Worm (Caenorhabditis elegans) whole organism, mixed stage, embryonic: ENCODE results near the gene F34H10.4.
"Not testable (repeated sequence)": the region's sequence is repeated elsewhere in the genome, so short reads cannot be mapped to it uniquely, and the experiment has no call there.

Source experiments
- M03D4.4 ChIP-seq: sonication (generic microtip); optimal IDR thresholded peaks from 2 replicates; lab custom pipeline; 2017; ENCODE audit warnings: mild to moderate bottlenecking, missing genetic modification characterization, missing compliant biosample characterization
- bed-3 ChIP-seq: fragments of 200-800 bp; sonication (Bioruptor generic); optimal IDR thresholded peaks from 3 replicates; lab custom pipeline; 2018; ENCODE audit warnings: mild to moderate bottlenecking, missing genetic modification characterization, moderate library complexity, missing compliant biosample characterization
- blmp-1 ChIP-seq: fragments of 150-350 bp; optimal IDR thresholded peaks from 2 replicates; lab custom pipeline; 2014; ENCODE audit warnings: missing biosample characterization, missing genetic modification characterization
- ceh-39 ChIP-seq: fragments of 150-350 bp; optimal IDR thresholded peaks from 2 replicates; lab custom pipeline; 2014; ENCODE audit warnings: missing biosample characterization, missing genetic modification characterization
- ceh-83 ChIP-seq: fragments of 200-800 bp; sonication (Bioruptor generic); optimal IDR thresholded peaks from 2 replicates; lab custom pipeline; 2018; ENCODE audit warnings: mild to moderate bottlenecking, missing genetic modification characterization, missing compliant biosample characterization
- cnd-1 ChIP-seq: fragments of 200-800 bp; sonication (Bioruptor generic); optimal IDR thresholded peaks from 2 replicates; lab custom pipeline; 2018; ENCODE audit warnings: mild to moderate bottlenecking, missing genetic modification characterization, missing compliant biosample characterization
- drap-1 ChIP-seq: fragments of 200-800 bp; sonication (Bioruptor generic); optimal IDR thresholded peaks from 3 replicates; lab custom pipeline; 2018; ENCODE audit warnings: mild to moderate bottlenecking, missing genetic modification characterization, missing compliant biosample characterization
- elt-1 ChIP-seq: sonication (generic microtip); optimal IDR thresholded peaks from 2 replicates; lab custom pipeline; 2017; ENCODE audit warnings: missing genetic modification characterization, mild to moderate bottlenecking, missing compliant biosample characterization, antibody characterized with exemption, moderate library complexity, borderline replicate concordance; ENCODE audit not compliant: insufficient read depth
- elt-3 ChIP-seq: fragments of 150-350 bp; optimal IDR thresholded peaks from 2 replicates; lab custom pipeline; 2014; ENCODE audit warnings: missing biosample characterization, missing genetic modification characterization
- ham-2 ChIP-seq: fragments of 200-800 bp; sonication (Bioruptor generic); optimal IDR thresholded peaks from 2 replicates; lab custom pipeline; 2018; ENCODE audit warnings: mild to moderate bottlenecking, missing genetic modification characterization, missing compliant biosample characterization
- hlh-1 ChIP-seq: fragments of 150-350 bp; optimal IDR thresholded peaks from 2 replicates; lab custom pipeline; 2014; ENCODE audit warnings: missing biosample characterization, missing genetic modification reagents, missing genetic modification characterization
- lin-32 ChIP-seq: fragments of 200-800 bp; sonication (Bioruptor generic); optimal IDR thresholded peaks from 2 replicates; lab custom pipeline; 2018; ENCODE audit warnings: mild to moderate bottlenecking, missing genetic modification characterization, missing compliant biosample characterization
- lsy-2 ChIP-seq: fragments of 150-350 bp; optimal IDR thresholded peaks from 2 replicates; lab custom pipeline; 2014; ENCODE audit warnings: missing biosample characterization, missing genetic modification characterization
- mab-5 ChIP-seq: fragments of 150-350 bp; optimal IDR thresholded peaks from 2 replicates; lab custom pipeline; 2014; ENCODE audit warnings: missing biosample characterization, missing genetic modification characterization
- mep-1 ChIP-seq: fragments of 150-350 bp; optimal IDR thresholded peaks from 2 replicates; lab custom pipeline; 2017; ENCODE audit warnings: missing biosample characterization, missing genetic modification reagents, missing genetic modification characterization, inconsistent platforms
- nhr-2 ChIP-seq: fragments of 150-350 bp; optimal IDR thresholded peaks from 2 replicates; lab custom pipeline; 2014; ENCODE audit warnings: missing biosample characterization, missing genetic modification characterization
- nhr-237 ChIP-seq: fragments of 150-350 bp; optimal IDR thresholded peaks from 2 replicates; lab custom pipeline; 2014; ENCODE audit warnings: missing biosample characterization, missing genetic modification characterization
- nhr-28 ChIP-seq: fragments of 150-350 bp; optimal IDR thresholded peaks from 2 replicates; lab custom pipeline; 2014; ENCODE audit warnings: missing biosample characterization, missing genetic modification characterization
- nhr-76 ChIP-seq: sonication (generic microtip); optimal IDR thresholded peaks from 2 replicates; lab custom pipeline; 2017; ENCODE audit warnings: missing biosample characterization, missing genetic modification characterization
- pha-4 ChIP-seq: fragments of 150-350 bp; optimal IDR thresholded peaks from 2 replicates; lab custom pipeline; 2018; ENCODE audit warnings: missing biosample characterization, missing genetic modification reagents, missing genetic modification characterization
- sem-2 ChIP-seq: fragments of 200-800 bp; sonication (Bioruptor generic); optimal IDR thresholded peaks from 2 replicates; lab custom pipeline; 2018; ENCODE audit warnings: mild to moderate bottlenecking, missing genetic modification characterization, missing compliant biosample characterization
- snpc-4 ChIP-seq: fragments of 150-350 bp; optimal IDR thresholded peaks from 2 replicates; lab custom pipeline; 2014; ENCODE audit warnings: missing biosample characterization, missing genetic modification characterization
- tbx-8 ChIP-seq: fragments of 200-800 bp; sonication (Bioruptor generic); optimal IDR thresholded peaks from 2 replicates; lab custom pipeline; 2018; ENCODE audit warnings: mild to moderate bottlenecking, missing genetic modification characterization, moderate library complexity, missing compliant biosample characterization
- unc-120 ChIP-seq: sonication (generic microtip); optimal IDR thresholded peaks from 2 replicates; lab custom pipeline; 2017; ENCODE audit warnings: missing genetic modification characterization, missing compliant biosample characterization; ENCODE audit not compliant: poor library complexity, severe bottlenecking
- unc-39 ChIP-seq: fragments of 150-350 bp; optimal IDR thresholded peaks from 2 replicates; lab custom pipeline; 2014; ENCODE audit warnings: missing biosample characterization, missing genetic modification characterization
- unc-62 ChIP-seq: fragments of 150-350 bp; optimal IDR thresholded peaks from 2 replicates; lab custom pipeline; 2014; ENCODE audit warnings: missing biosample characterization, missing genetic modification reagents, missing genetic modification characterization
- ztf-11 ChIP-seq: fragments of 150-350 bp; optimal IDR thresholded peaks from 2 replicates; lab custom pipeline; 2014; ENCODE audit warnings: missing biosample characterization, missing genetic modification characterization

F34H10.4 gene

DNA sequence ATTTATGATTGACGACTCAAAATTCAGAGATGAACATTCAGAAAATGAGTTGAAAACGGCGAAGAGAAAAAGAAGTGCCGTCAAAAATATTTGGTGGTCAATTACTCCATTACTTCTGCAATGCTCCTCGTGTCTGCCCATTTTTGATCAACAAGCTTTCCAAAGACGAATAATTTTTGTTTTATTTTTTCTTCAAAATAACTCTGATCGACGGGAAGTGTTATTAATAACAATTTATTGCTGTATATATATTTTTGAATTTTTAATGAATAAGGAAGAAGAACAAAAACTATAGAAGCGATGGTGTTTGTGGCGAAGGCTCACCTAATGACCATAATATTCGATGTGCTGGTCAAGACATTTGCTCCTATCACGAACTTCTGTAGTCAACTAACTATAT, 28.2 kb upstream of the F34H10.4 start, which contains the start of gene C11E4.8:
TSS of gene C11E4.8 (plus strand) at position 301 of the 400 bp plus-strand sequence.
- TF ChIP-seq nhr-28 (tag; lab: Kevin White, UChicago) (no peak), unc-39 (tag; lab: Kevin White, UChicago) (no peak), drap-1 (GFP tag; lab: Kevin White, UChicago) (no peak), hlh-1 (tag; lab: Kevin White, UChicago) (no peak), unc-62 (no peak), ceh-83 (GFP tag; lab: Kevin White, UChicago) (no peak), ztf-11 (no peak), mab-5 (tag; lab: Kevin White, UChicago) (no peak), pha-4 (no peak), nhr-2 (no peak)
- TF ChIP-seq, all 35 proteins: peak for 0

DNA sequence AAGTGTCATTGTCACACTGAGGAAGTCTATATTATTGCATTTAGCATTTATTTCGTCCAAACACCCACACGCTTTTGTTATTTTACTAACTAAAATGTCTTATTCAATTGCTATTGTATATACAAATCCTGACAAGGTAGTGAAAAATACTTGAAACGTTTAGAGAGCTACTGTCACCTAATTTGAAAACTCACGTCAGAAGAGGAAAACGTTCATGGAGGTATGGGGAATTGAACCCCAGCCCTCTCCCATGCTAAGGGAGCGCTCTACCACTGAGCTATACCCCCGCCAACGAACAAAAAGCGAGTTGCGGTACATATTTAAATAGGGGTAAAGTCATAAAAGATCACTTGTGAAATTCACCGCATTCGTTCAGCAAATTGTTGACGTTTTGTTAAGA, 25.7 kb upstream of the F34H10.4 start:
- peak; percentile 41 for TF ChIP-seq M03D4.4 (tag; lab: Kevin White, UChicago)
- TF ChIP-seq pha-4 = no peak
- no peak for TF ChIP-seq nhr-28 (tag; lab: Kevin White, UChicago)
- peak; percentile 9 for TF ChIP-seq unc-120 (tag; lab: Kevin White, UChicago)
- no peak for TF ChIP-seq nhr-2
- TF ChIP-seq ceh-83 (GFP tag; lab: Kevin White, UChicago) = peak; percentile 71
- TF ChIP-seq lin-32 (GFP tag; lab: Kevin White, UChicago) = no peak
- no peak for TF ChIP-seq ceh-39
- TF ChIP-seq cnd-1 (tag; lab: Kevin White, UChicago) = peak; percentile 72
- TF ChIP-seq bed-3 (GFP tag; lab: Kevin White, UChicago) = peak; percentile 5
- TF ChIP-seq ham-2 (GFP tag; lab: Kevin White, UChicago) = peak; percentile 1
- peak; percentile 28 for TF ChIP-seq sem-2 (GFP tag; lab: Kevin White, UChicago)
- peak; percentile 59 for TF ChIP-seq drap-1 (GFP tag; lab: Kevin White, UChicago)
- TF ChIP-seq, all 35 proteins: peak for 8

DNA sequence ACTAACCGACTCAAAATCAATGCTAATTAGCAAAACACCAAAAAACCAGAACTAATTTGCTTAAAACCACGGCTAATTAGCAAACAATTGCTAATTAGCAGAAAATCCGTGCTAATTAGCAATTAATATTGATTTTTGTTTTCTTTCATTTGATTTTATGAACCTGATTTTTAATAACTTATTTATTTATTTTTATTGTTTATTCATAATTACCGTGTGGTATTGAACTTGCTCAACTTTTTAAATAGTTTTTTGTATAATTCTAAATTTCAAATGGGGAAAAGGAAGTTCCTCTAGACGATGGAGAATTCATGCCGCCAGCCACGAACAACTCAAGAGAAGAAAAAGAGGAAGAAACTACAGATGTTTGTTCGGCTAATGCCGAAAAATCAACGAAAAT, 22.5 kb upstream of the F34H10.4 start, which contains the start of gene F34H10.1:
TSS of gene F34H10.1 (plus strand) at position 301 of the 400 bp plus-strand sequence.
- TF ChIP-seq elt-3, nhr-2, elt-1: not testable (repeated sequence)

DNA sequence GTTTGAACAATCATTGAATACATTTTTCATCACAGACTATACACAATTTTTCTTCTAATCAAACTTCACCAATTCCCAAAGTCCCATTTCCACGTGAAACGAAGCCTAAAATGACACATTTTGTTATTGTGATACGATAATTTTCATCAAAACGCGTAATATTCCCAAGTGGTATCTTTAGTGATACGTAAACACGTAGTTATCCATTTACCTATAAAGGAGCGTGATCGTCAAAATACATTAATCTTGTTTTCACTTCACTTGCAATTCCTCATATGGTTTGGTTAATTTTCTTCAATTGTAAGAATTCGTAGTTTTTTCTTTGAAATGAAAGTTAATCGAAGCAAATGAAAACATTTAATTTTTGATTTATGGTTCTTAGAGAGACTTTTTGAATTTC, 18.8 kb upstream of the F34H10.4 start:
- TF ChIP-seq unc-39 (tag; lab: Kevin White, UChicago) = no peak
- no peak for TF ChIP-seq elt-1
- TF ChIP-seq nhr-76 (tag; lab: Kevin White, UChicago) = no peak
- TF ChIP-seq sem-2 (GFP tag; lab: Kevin White, UChicago) = no peak
- TF ChIP-seq blmp-1 = no peak

DNA sequence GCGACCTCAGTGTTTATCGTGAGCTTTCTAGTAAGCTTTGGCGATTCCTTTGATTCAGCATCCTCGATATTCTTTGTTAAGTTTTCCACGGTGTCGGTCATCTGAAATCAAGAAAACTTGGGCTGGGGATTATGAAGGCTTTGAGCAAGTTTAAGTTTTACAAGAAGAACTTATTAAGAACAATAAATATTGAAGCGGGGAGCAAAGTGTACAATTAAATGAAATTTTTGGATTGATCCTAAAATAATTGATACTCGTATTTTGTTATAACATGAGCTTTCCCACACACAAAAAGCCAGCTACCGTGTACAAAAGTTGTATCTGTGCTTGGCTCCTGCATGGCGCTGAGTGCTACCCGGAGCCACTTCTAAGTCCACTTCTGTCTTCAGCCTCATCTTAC, 13.4 kb upstream of the F34H10.4 start, which contains the start of gene F34H10.3:
TSS of gene F34H10.3 (minus strand) at position 101 of the 400 bp plus-strand sequence.
- no peak for TF ChIP-seq blmp-1
- TF ChIP-seq nhr-2 = no peak
- no peak for TF ChIP-seq snpc-4 (tag; lab: Kevin White, UChicago)
- no peak for TF ChIP-seq elt-3
- TF ChIP-seq ztf-11 = no peak
- no peak for TF ChIP-seq cnd-1 (tag; lab: Kevin White, UChicago)
- TF ChIP-seq M03D4.4 (tag; lab: Kevin White, UChicago) = no peak
- no peak for TF ChIP-seq mep-1 (tag; lab: Kevin White, UChicago)
- no peak for TF ChIP-seq nhr-237
- no peak for TF ChIP-seq hlh-1 (tag; lab: Kevin White, UChicago)
- TF ChIP-seq unc-120 (tag; lab: Kevin White, UChicago) = no peak
- TF ChIP-seq lsy-2 = no peak
- TF ChIP-seq lin-32 (GFP tag; lab: Kevin White, UChicago) = no peak
- TF ChIP-seq elt-1 = no peak
- TF ChIP-seq tbx-8 (GFP tag; lab: Kevin White, UChicago) = no peak

DNA sequence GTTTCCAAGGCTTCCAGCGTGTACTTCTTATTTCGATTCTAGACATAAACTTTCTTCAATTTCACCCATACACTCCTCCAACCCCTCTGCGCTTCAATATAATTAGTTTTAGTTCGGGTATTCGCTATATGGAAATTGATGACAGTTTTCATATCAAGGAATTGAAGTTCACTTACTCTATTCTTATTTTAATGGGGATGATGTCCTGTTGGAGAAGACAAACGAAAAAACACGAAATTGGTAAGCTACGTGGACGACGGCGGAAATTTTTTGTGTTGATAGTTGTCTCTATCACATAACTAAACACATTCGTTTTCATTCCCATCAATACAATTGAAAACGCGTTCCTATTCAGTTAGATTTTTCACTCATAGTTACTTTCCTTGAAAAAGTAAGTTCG, 12.9 kb upstream of the F34H10.4 start, which contains the start of gene F34H10.5:
TSS of gene F34H10.5 (plus strand) at position 301 of the 400 bp plus-strand sequence.
- TF ChIP-seq cnd-1 (tag; lab: Kevin White, UChicago) (no peak), M03D4.4 (tag; lab: Kevin White, UChicago) (no peak), ceh-83 (GFP tag; lab: Kevin White, UChicago) (no peak), nhr-76 (tag; lab: Kevin White, UChicago) (no peak), blmp-1 (no peak), hlh-1 (tag; lab: Kevin White, UChicago) (no peak), elt-1 (no peak)
